Fruit fly (Drosophila melanogaster) whole organism, embryonic: ENCODE measurements around the gene Indy-2.
A peak's percentile ranks its signal among the peaks of the same experiment; 100 is the strongest.

Experiments used
- Adf1 ChIP-seq: fragments of 200-800 bp; sonication (Bioruptor generic); IDR thresholded peaks from 2 replicates; pipeline ENCODE4 v1.3.6; 2022; ENCODE audit warnings: missing biosample characterization, missing genetic modification characterization
- Antp ChIP-seq: fragments of 200-800 bp; sonication (Bioruptor generic); optimal IDR thresholded peaks from 3 replicates; lab custom pipeline; 2016; ENCODE audit warnings: missing biosample characterization, missing genetic modification characterization
- C15 ChIP-seq: fragments of 200-800 bp; sonication (Bioruptor generic); IDR thresholded peaks from 3 replicates; pipeline ENCODE4 v1.3.6; 2022; ENCODE audit warnings: missing biosample characterization, missing genetic modification characterization
- CG10267 ChIP-seq: fragments of 200-800 bp; sonication (Bioruptor generic); optimal IDR thresholded peaks from 2 replicates; lab custom pipeline; 2018; ENCODE audit warnings: missing biosample characterization, mild to moderate bottlenecking, missing genetic modification characterization, moderate library complexity
- CG14667 ChIP-seq: fragments of 200-800 bp; sonication (Bioruptor generic); IDR thresholded peaks from 2 replicates; pipeline ENCODE4 v1.3.6; 2022; ENCODE audit warnings: missing biosample characterization, missing genetic modification characterization
- CG14965 ChIP-seq: fragments of 200-800 bp; sonication (Bioruptor generic); optimal IDR thresholded peaks from 2 replicates; lab custom pipeline; 2016; ENCODE audit warnings: missing biosample characterization, missing genetic modification characterization, borderline replicate concordance
- CG15479 ChIP-seq: fragments of 200-800 bp; sonication (Bioruptor generic); optimal IDR thresholded peaks from 3 replicates; lab custom pipeline; 2019; ENCODE audit warnings: missing biosample characterization, mild to moderate bottlenecking, missing genetic modification characterization, moderate library complexity
- CG1792 ChIP-seq: fragments of 200-800 bp; sonication (Bioruptor generic); optimal IDR thresholded peaks from 2 replicates; lab custom pipeline; 2016; ENCODE audit warnings: missing biosample characterization, missing genetic modification characterization
- CG2712 ChIP-seq: fragments of 200-800 bp; optimal IDR thresholded peaks from 3 replicates; lab custom pipeline; 2019; ENCODE audit warnings: missing biosample characterization, mild to moderate bottlenecking, missing genetic modification characterization, moderate library complexity
- CG3407 ChIP-seq: fragments of 200-800 bp; sonication (Bioruptor generic); optimal IDR thresholded peaks from 2 replicates; lab custom pipeline; 2018; ENCODE audit warnings: missing biosample characterization, mild to moderate bottlenecking, missing genetic modification characterization
- CG3995 ChIP-seq: fragments of 200-800 bp; sonication (Bioruptor generic); optimal IDR thresholded peaks from 3 replicates; lab custom pipeline; 2016; ENCODE audit warnings: missing biosample characterization, missing genetic modification characterization
- CG42726 ChIP-seq: fragments of 200-800 bp; sonication (Bioruptor generic); IDR thresholded peaks from 2 replicates; pipeline ENCODE4 v1.3.6; 2022; ENCODE audit warnings: missing biosample characterization, missing genetic modification characterization; ENCODE audit not compliant: partially characterized antibody
- CG6654 ChIP-seq: fragments of 200-800 bp; sonication (Bioruptor generic); optimal IDR thresholded peaks from 2 replicates; lab custom pipeline; 2017; ENCODE audit warnings: missing biosample characterization, mild to moderate bottlenecking, missing genetic modification characterization
- CG6791 ChIP-seq: fragments of 200-800 bp; sonication (Bioruptor generic); IDR thresholded peaks from 3 replicates; pipeline ENCODE4 v1.3.6; 2022; ENCODE audit warnings: missing biosample characterization, missing genetic modification characterization; ENCODE audit not compliant: partially characterized antibody
- CG8281 ChIP-seq: fragments of 200-800 bp; sonication (Bioruptor generic); optimal IDR thresholded peaks from 2 replicates; lab custom pipeline; 2018; ENCODE audit warnings: missing biosample characterization, mild to moderate bottlenecking, missing genetic modification characterization, moderate library complexity
- CTCF ChIP-seq: fragments of 200-800 bp; sonication (Bioruptor generic); optimal IDR thresholded peaks from 2 replicates; lab custom pipeline; 2017; ENCODE audit warnings: missing biosample characterization, mild to moderate bottlenecking, missing genetic modification characterization, moderate library complexity
- Doc3 ChIP-seq: fragments of 200-800 bp; sonication (Bioruptor generic); IDR thresholded peaks from 3 replicates; pipeline ENCODE4 v1.3.6; 2022; ENCODE audit warnings: missing biosample characterization, missing genetic modification characterization; ENCODE audit not compliant: partially characterized antibody
- Dp ChIP-seq: fragments of 200-800 bp; sonication (Bioruptor generic); optimal IDR thresholded peaks from 2 replicates; lab custom pipeline; 2018; ENCODE audit warnings: missing biosample characterization, mild to moderate bottlenecking, missing genetic modification characterization, moderate library complexity
- Eip74EF ChIP-seq, 2 experiments: fragments of 200-800 bp in 1 of 2; fragments of >200 bp in 1 of 2; sonication (Bioruptor generic) in 1 of 2; optimal IDR thresholded peaks; 2 replicates each; lab custom pipeline; 2017 to 2019; ENCODE audit warnings: missing biosample characterization in 2 of 2, missing genetic modification characterization in 2 of 2, mild to moderate bottlenecking in 1 of 2, moderate library complexity in 1 of 2
- Ets65A ChIP-seq: fragments of 200-800 bp; sonication (Bioruptor generic); peaks from one replicate; lab custom pipeline; 2016; ENCODE audit warnings: missing biosample characterization, missing genetic modification characterization
- Ets97D ChIP-seq: fragments of 200-800 bp; sonication (Bioruptor generic); optimal IDR thresholded peaks from 3 replicates; lab custom pipeline; 2016; ENCODE audit warnings: missing biosample characterization, missing genetic modification characterization
- H2.0 ChIP-seq: fragments of 200-800 bp; sonication (Bioruptor generic); IDR thresholded peaks from 2 replicates; pipeline ENCODE4 v1.3.6; 2022; ENCODE audit warnings: missing biosample characterization, missing genetic modification characterization
- Hsf ChIP-seq: fragments of 200-800 bp; sonication (Bioruptor generic); optimal IDR thresholded peaks from 3 replicates; lab custom pipeline; 2016; ENCODE audit warnings: missing biosample characterization, missing genetic modification characterization
- Jarid2 ChIP-seq: fragments of 200-800 bp; sonication (Bioruptor generic); optimal IDR thresholded peaks from 3 replicates; lab custom pipeline; 2017; ENCODE audit warnings: mild to moderate bottlenecking, missing biosample characterization, missing genetic modification reagents, missing genetic modification characterization
- MESR4 ChIP-seq: fragments of 200-800 bp; sonication (Bioruptor generic); optimal IDR thresholded peaks from 2 replicates; lab custom pipeline; 2018; ENCODE audit warnings: missing biosample characterization, mild to moderate bottlenecking, missing genetic modification characterization, moderate library complexity
- Mrtf ChIP-seq: fragments of 200-800 bp; sonication (Bioruptor generic); IDR thresholded peaks from 3 replicates; pipeline ENCODE4 v1.3.6; 2022; ENCODE audit warnings: missing biosample characterization, missing genetic modification characterization
- Nf-YB ChIP-seq: fragments of 200-800 bp; sonication (Bioruptor generic); optimal IDR thresholded peaks from 3 replicates; lab custom pipeline; 2019; ENCODE audit warnings: missing biosample characterization, mild to moderate bottlenecking, missing genetic modification characterization, moderate library complexity
- Ravus ChIP-seq: fragments of 200-800 bp; sonication (Bioruptor generic); IDR thresholded peaks from 2 replicates; pipeline ENCODE4 v1.3.6; 2022; ENCODE audit warnings: missing biosample characterization, missing genetic modification characterization
- TFAM ChIP-seq: fragments of 200-800 bp; sonication (Bioruptor generic); optimal IDR thresholded peaks from 2 replicates; lab custom pipeline; 2017; ENCODE audit warnings: missing biosample characterization, missing genetic modification characterization, inconsistent platforms
- aop ChIP-seq: fragments of 200-800 bp; sonication (Bioruptor generic); IDR thresholded peaks from 2 replicates; pipeline ENCODE4 v1.3.6; 2022; ENCODE audit warnings: missing biosample characterization, missing genetic modification characterization
- az2 ChIP-seq: fragments of 200-800 bp; sonication (Bioruptor generic); optimal IDR thresholded peaks from 3 replicates; lab custom pipeline; 2016; ENCODE audit warnings: missing biosample characterization, missing genetic modification characterization
- bsh ChIP-seq, 2 experiments: fragments of 200-800 bp; sonication (Bioruptor generic); optimal IDR thresholded peaks; 2 replicates each; lab custom pipeline; 2017 to 2018; ENCODE audit warnings: mild to moderate bottlenecking in 2 of 2, missing biosample characterization in 2 of 2, missing genetic modification characterization in 2 of 2, moderate library complexity in 1 of 2
- da ChIP-seq: fragments of 200-800 bp; sonication (Bioruptor generic); optimal IDR thresholded peaks from 2 replicates; lab custom pipeline; 2016; ENCODE audit warnings: missing biosample characterization, missing genetic modification characterization
- fu2 ChIP-seq: fragments of 200-800 bp; sonication (Bioruptor generic); optimal IDR thresholded peaks from 2 replicates; lab custom pipeline; 2016; ENCODE audit warnings: missing biosample characterization, missing genetic modification characterization
- grau ChIP-seq: fragments of 200-800 bp; optimal IDR thresholded peaks from 3 replicates; lab custom pipeline; 2019; ENCODE audit warnings: missing biosample characterization, mild to moderate bottlenecking, missing genetic modification characterization, moderate library complexity
- hb ChIP-seq: fragments of 200-800 bp; sonication (Bioruptor generic); IDR thresholded peaks from 3 replicates; pipeline ENCODE4 v1.3.6; 2022; ENCODE audit warnings: missing biosample characterization, missing genetic modification characterization; ENCODE audit not compliant: partially characterized antibody
- hkb ChIP-seq, 2 experiments: fragments of 200-800 bp in 1 of 2; fragments of >200 bp in 1 of 2; sonication (Bioruptor generic) in 1 of 2; IDR thresholded peaks in 1 of 2; optimal IDR thresholded peaks in 1 of 2; 2 replicates each; pipeline versions ENCODE4 v1.3.6 to Lab custom; 2017 to 2022; ENCODE audit warnings: missing biosample characterization in 1 of 2, missing genetic modification characterization in 1 of 2
- ind ChIP-seq: fragments of 200-800 bp; sonication (Bioruptor generic); optimal IDR thresholded peaks from 3 replicates; lab custom pipeline; 2016; ENCODE audit warnings: missing biosample characterization, missing genetic modification characterization
- lab ChIP-seq: fragments of 200-800 bp; sonication (Bioruptor generic); optimal IDR thresholded peaks from 3 replicates; lab custom pipeline; 2017; ENCODE audit warnings: missing biosample characterization, missing genetic modification characterization, mild to moderate bottlenecking, moderate library complexity, missing genetic modification reagents
- lmd ChIP-seq: fragments of 200-800 bp; sonication (Bioruptor generic); IDR thresholded peaks from 2 replicates; pipeline ENCODE4 v1.3.6; 2022; ENCODE audit warnings: missing biosample characterization, missing genetic modification characterization
- nmo ChIP-seq: fragments of 200-800 bp; sonication (Bioruptor generic); optimal IDR thresholded peaks from 2 replicates; lab custom pipeline; 2018; ENCODE audit warnings: missing biosample characterization, mild to moderate bottlenecking, missing genetic modification characterization, moderate library complexity
- pan ChIP-seq, 4 experiments: fragments of >200 bp in 3 of 4; fragments of 200-800 bp in 1 of 4; sonication (Bioruptor generic) in 1 of 4; optimal IDR thresholded peaks in 3 of 4; IDR thresholded peaks in 1 of 4; 2 replicates each; pipeline versions ENCODE4 v1.3.6 to Lab custom; 2017 to 2022; ENCODE audit warnings: missing biosample characterization in 2 of 4, missing genetic modification characterization in 2 of 4, mixed read lengths in 1 of 4
- pita ChIP-seq: fragments of 200-800 bp; sonication (Bioruptor generic); optimal IDR thresholded peaks from 2 replicates; lab custom pipeline; 2017; ENCODE audit warnings: missing biosample characterization, mild to moderate bottlenecking, missing genetic modification characterization
- prd ChIP-seq, 3 experiments: fragments of >200 bp in 2 of 3; fragments of 200-800 bp in 1 of 3; sonication (Bioruptor generic) in 1 of 3; optimal IDR thresholded peaks in 2 of 3; IDR thresholded peaks in 1 of 3; 2 replicates in 2 of 3; 3 replicates in 1 of 3; pipeline versions ENCODE4 v1.3.6 to Lab custom; 2017 to 2022; ENCODE audit warnings: missing biosample characterization in 1 of 3, missing genetic modification characterization in 1 of 3
- sc ChIP-seq, 3 experiments: fragments of >200 bp in 2 of 3; fragments of 200-800 bp in 1 of 3; sonication (Bioruptor generic) in 1 of 3; optimal IDR thresholded peaks; 2 replicates in 2 of 3; 3 replicates in 1 of 3; lab custom pipeline; 2017; ENCODE audit warnings: mild to moderate bottlenecking in 1 of 3, missing biosample characterization in 1 of 3, missing genetic modification characterization in 1 of 3, missing genetic modification reagents in 1 of 3
- sqz ChIP-seq: fragments of 200-800 bp; sonication (Bioruptor generic); optimal IDR thresholded peaks from 3 replicates; lab custom pipeline; 2018; ENCODE audit warnings: missing biosample characterization, mild to moderate bottlenecking, missing genetic modification characterization
- stwl ChIP-seq: fragments of 200-800 bp; sonication (Bioruptor generic); optimal IDR thresholded peaks from 3 replicates; lab custom pipeline; 2018; ENCODE audit warnings: missing biosample characterization, mild to moderate bottlenecking, missing genetic modification characterization, moderate library complexity
- unc-4 ChIP-seq: fragments of 200-800 bp; sonication (Bioruptor generic); IDR thresholded peaks from 2 replicates; pipeline ENCODE4 v1.3.6; 2022; ENCODE audit warnings: missing biosample characterization, missing genetic modification characterization; ENCODE audit not compliant: partially characterized antibody

Indy-2 gene

DNA sequence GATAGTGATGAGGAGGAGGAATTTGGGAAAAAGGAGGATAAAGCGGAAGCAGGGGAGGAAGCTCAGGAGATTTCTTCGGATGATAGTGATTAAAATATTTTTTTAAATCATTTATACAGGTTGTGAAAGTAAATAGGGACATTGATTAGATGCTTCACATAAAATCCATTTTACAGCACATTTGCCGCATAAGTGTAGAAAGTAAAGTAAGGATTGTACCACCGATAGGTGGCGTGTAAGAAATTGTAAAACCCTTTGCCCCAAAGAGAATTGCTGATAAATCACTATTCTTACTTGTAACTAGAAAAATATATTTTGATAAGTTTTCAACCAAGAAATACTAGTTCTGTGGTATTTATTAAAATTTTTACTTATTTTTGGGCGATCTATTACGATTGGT, 16.4 kb downstream of the Indy-2 start (continued):
- TF ChIP-seq CTCF (GFP tag; lab: Kevin White, UChicago): peak; percentile 94
- TF ChIP-seq Nf-YB: no peak
- TF ChIP-seq CG10267: no peak
- no peak for TF ChIP-seq Eip74EF (GFP tag; optimal IDR thresholded peaks at IDR 0.05; lab: Kevin White, UChicago)
- no peak for TF ChIP-seq CG8281 (tag; lab: Kevin White, UChicago)
- TF ChIP-seq da: no peak
- TF ChIP-seq CG6654 (GFP tag; lab: Kevin White, UChicago): no peak
- TF ChIP-seq CG6791 (GFP tag; lab: Robert Waterston, UW): peak; percentile 70; the same call in 2 of the 3 replicates
- no peak for TF ChIP-seq Ets97D
- no peak for TF ChIP-seq grau (tag; lab: Kevin White, UChicago)
- no peak for TF ChIP-seq CG2712 (tag; lab: Kevin White, UChicago)
- peak; percentile 6 for TF ChIP-seq Dp (GFP tag; lab: Kevin White, UChicago)
- no peak for TF ChIP-seq CG14667 (GFP tag; lab: Robert Waterston, UW)
- TF ChIP-seq CG1792: no peak
- no peak for TF ChIP-seq CG15479 (GFP tag; lab: Kevin White, UChicago)
- no peak for TF ChIP-seq Adf1 (GFP tag; lab: Robert Waterston, UW)
- TF ChIP-seq CG14965 (GFP tag; lab: Kevin White, UChicago): no peak
- TF ChIP-seq CG42726: 0 out of 2 replicates have a peak, but pooled peaks have one; percentile 38
- TF ChIP-seq pan (optimal IDR thresholded peaks at IDR 0.05; lab: Kevin White, UChicago): no peak
- no peak for TF ChIP-seq pan (GFP tag; optimal IDR thresholded peaks at IDR 0.05 in 1 of 2, IDR thresholded peaks at IDR 0.05 in 1 of 2)
- TF ChIP-seq CG3407 (GFP tag; lab: Kevin White, UChicago): no peak
- TF ChIP-seq Mrtf: no peak
- TF ChIP-seq stwl (tag; lab: Kevin White, UChicago): peak; percentile 47
- no peak for TF ChIP-seq fu2
- no peak for TF ChIP-seq hb
- no peak for TF ChIP-seq az2
- no peak for TF ChIP-seq hkb (optimal IDR thresholded peaks at IDR 0.05; lab: Kevin White, UChicago)
- TF ChIP-seq hkb (GFP tag; IDR thresholded peaks at IDR 0.05; lab: Robert Waterston, UW): no peak
- TF ChIP-seq Ets65A (GFP tag; lab: Kevin White, UChicago): peak; percentile 67
- TF ChIP-seq Ravus: no peak
- peak; percentile 39 for TF ChIP-seq CG3995
- TF ChIP-seq bsh (GFP tag; optimal IDR thresholded peaks at IDR 0.05; lab: Kevin White, UChicago): no peak
- no peak for TF ChIP-seq nmo (GFP tag; lab: Kevin White, UChicago)
- no peak for TF ChIP-seq unc-4 (GFP tag; lab: Robert Waterston, UW)
- TF ChIP-seq aop (GFP tag; lab: Robert Waterston, UW): no peak
- TF ChIP-seq H2.0: 0 out of 2 replicates have a peak, but pooled peaks have one; percentile 34
- no peak for TF ChIP-seq sqz
- TF ChIP-seq Antp: no peak
- TF ChIP-seq C15 (GFP tag; lab: Robert Waterston, UW): no peak
- TF ChIP-seq sc (optimal IDR thresholded peaks at IDR 0.05; lab: Kevin White, UChicago): no peak
- no peak for TF ChIP-seq sc (GFP tag; optimal IDR thresholded peaks at IDR 0.05; lab: Kevin White, UChicago)
- TF ChIP-seq lmd (GFP tag; lab: Robert Waterston, UW): no peak
- TF ChIP-seq Doc3 (GFP tag; lab: Robert Waterston, UW): no peak
- peak in 1 of 2 experiments; percentile 32 for TF ChIP-seq prd (optimal IDR thresholded peaks at IDR 0.05; lab: Kevin White, UChicago)
- no peak for TF ChIP-seq prd (GFP tag; IDR thresholded peaks at IDR 0.05; lab: Robert Waterston, UW)
- TF ChIP-seq TFAM (GFP tag; lab: Kevin White, UChicago): no peak
- peak; percentile 30 for TF ChIP-seq pita (GFP tag; lab: Kevin White, UChicago)
- no peak for TF ChIP-seq MESR4
- TF ChIP-seq lab (GFP tag; lab: Kevin White, UChicago): no peak
- no peak for TF ChIP-seq ind (GFP tag; lab: Kevin White, UChicago)
- no peak for TF ChIP-seq Hsf (GFP tag; lab: Kevin White, UChicago)
- TF ChIP-seq Jarid2: no peak
